Fruit fly (Drosophila melanogaster) whole organism, embryonic: ENCODE data around the gene CG5104.

ENCODE experiments used
- Atf6 ChIP-seq: fragments of 200-800 bp; sonication (Bioruptor generic); IDR thresholded peaks from 2 replicates; pipeline ENCODE4 v1.3.6; 2022; ENCODE audit warnings: missing biosample characterization, missing genetic modification characterization
- Awh ChIP-seq: fragments of 200-800 bp; sonication (Bioruptor generic); IDR thresholded peaks from 2 replicates; pipeline ENCODE4, ENCODE4 v1.3.6; 2022; ENCODE audit warnings: missing biosample characterization, missing genetic modification characterization
- BEAF-32 ChIP-seq: fragments of 200-800 bp; sonication (Bioruptor generic); optimal IDR thresholded peaks from 3 replicates; lab custom pipeline; 2017; ENCODE audit warnings: missing biosample characterization, missing genetic modification characterization, mild to moderate bottlenecking, moderate library complexity, missing genetic modification reagents
- CG11093 ChIP-seq: fragments of 200-800 bp; sonication (Bioruptor generic); IDR thresholded peaks from 3 replicates; pipeline ENCODE4 v1.3.6; 2022; ENCODE audit warnings: missing biosample characterization, missing genetic modification characterization
- CG12155 ChIP-seq: fragments of 200-800 bp; sonication (Bioruptor generic); optimal IDR thresholded peaks from 3 replicates; lab custom pipeline; 2016; ENCODE audit warnings: missing biosample characterization, missing genetic modification characterization
- CG1603 ChIP-seq: fragments of 200-800 bp; sonication (Bioruptor generic); optimal IDR thresholded peaks from 2 replicates; lab custom pipeline; 2019; ENCODE audit warnings: missing biosample characterization, mild to moderate bottlenecking, missing genetic modification characterization, moderate library complexity
- CG32532 ChIP-seq: fragments of 200-800 bp; sonication (Bioruptor generic); IDR thresholded peaks from 2 replicates; pipeline ENCODE4 v1.3.6; 2022; ENCODE audit warnings: missing biosample characterization, missing genetic modification characterization
- CG34422 ChIP-seq: fragments of 200-800 bp; sonication (Bioruptor generic); IDR thresholded peaks from 3 replicates; pipeline ENCODE4 v1.3.6; 2022; ENCODE audit warnings: missing biosample characterization, missing genetic modification characterization
- CG3726 ChIP-seq: fragments of 200-800 bp; sonication (Bioruptor generic); IDR thresholded peaks from 3 replicates; pipeline ENCODE4, ENCODE4 v1.3.6; 2022; ENCODE audit warnings: missing biosample characterization, missing genetic modification characterization
- CG4404 ChIP-seq: fragments of 200-800 bp; sonication (Bioruptor generic); IDR thresholded peaks from 2 replicates; pipeline ENCODE4 v1.3.6; 2022; ENCODE audit warnings: missing biosample characterization, missing genetic modification characterization
- CG6175 ChIP-seq: fragments of 200-800 bp; sonication (Bioruptor generic); IDR thresholded peaks from 3 replicates; pipeline ENCODE4 v1.3.6; 2022; ENCODE audit warnings: missing biosample characterization, missing genetic modification characterization
- CG6654 ChIP-seq: fragments of 200-800 bp; sonication (Bioruptor generic); optimal IDR thresholded peaks from 2 replicates; lab custom pipeline; 2017; ENCODE audit warnings: missing biosample characterization, mild to moderate bottlenecking, missing genetic modification characterization
- CG6689 ChIP-seq: fragments of 200-800 bp; sonication (Bioruptor generic); IDR thresholded peaks from 2 replicates; pipeline ENCODE4 v1.3.6; 2022; ENCODE audit warnings: missing biosample characterization, missing genetic modification characterization
- CG7372 ChIP-seq: fragments of 200-800 bp; sonication (Bioruptor generic); IDR thresholded peaks from 2 replicates; pipeline ENCODE4 v1.3.6; 2022; ENCODE audit warnings: missing biosample characterization, missing genetic modification characterization
- CG8290 ChIP-seq, 3 experiments: fragments of 200-800 bp; sonication (Bioruptor generic); optimal IDR thresholded peaks; 2 replicates each; lab custom pipeline; 2016 to 2019; ENCODE audit warnings: missing biosample characterization in 3 of 3, missing genetic modification characterization in 3 of 3, mild to moderate bottlenecking in 2 of 3, moderate library complexity in 1 of 3
- Chrac-16 ChIP-seq: fragments of 200-800 bp; sonication (Bioruptor generic); optimal IDR thresholded peaks from 3 replicates; lab custom pipeline; 2016; ENCODE audit warnings: missing biosample characterization, missing genetic modification characterization
- Drgx ChIP-seq: fragments of 200-800 bp; sonication (Bioruptor generic); IDR thresholded peaks from 2 replicates; pipeline ENCODE4 v1.3.6; 2022; ENCODE audit warnings: missing biosample characterization, missing genetic modification characterization
- Hr3 ChIP-seq: fragments of 200-800 bp; sonication (Bioruptor generic); optimal IDR thresholded peaks from 3 replicates; lab custom pipeline; 2016; ENCODE audit warnings: missing biosample characterization, missing genetic modification characterization
- Hr51 ChIP-seq, 2 experiments: fragments of 200-800 bp; sonication (Bioruptor generic); optimal IDR thresholded peaks; 2 replicates in 1 of 2; 3 replicates in 1 of 2; lab custom pipeline; 2016 to 2018; ENCODE audit warnings: missing biosample characterization in 2 of 2, missing genetic modification characterization in 2 of 2, mild to moderate bottlenecking in 1 of 2, moderate library complexity in 1 of 2
- Mrtf ChIP-seq: fragments of 200-800 bp; sonication (Bioruptor generic); IDR thresholded peaks from 3 replicates; pipeline ENCODE4 v1.3.6; 2022; ENCODE audit warnings: missing biosample characterization, missing genetic modification characterization
- NK7.1 ChIP-seq: fragments of 200-800 bp; sonication (Bioruptor generic); optimal IDR thresholded peaks from 3 replicates; lab custom pipeline; 2016; ENCODE audit warnings: missing biosample characterization, missing genetic modification characterization
- Rfx ChIP-seq: fragments of 200-800 bp; sonication (Bioruptor generic); IDR thresholded peaks from 2 replicates; pipeline ENCODE4 v1.3.6; 2022; ENCODE audit warnings: missing biosample characterization, missing genetic modification characterization
- Sox102F ChIP-seq: fragments of 200-800 bp; sonication (Bioruptor generic); optimal IDR thresholded peaks from 2 replicates; lab custom pipeline; 2018; ENCODE audit warnings: missing biosample characterization, mild to moderate bottlenecking, missing genetic modification characterization, moderate library complexity
- Vsx1 ChIP-seq: fragments of 200-800 bp; sonication (Bioruptor generic); optimal IDR thresholded peaks from 2 replicates; lab custom pipeline; 2017; ENCODE audit warnings: missing biosample characterization, mild to moderate bottlenecking, missing genetic modification characterization, missing genetic modification reagents
- amos ChIP-seq: fragments of 200-800 bp; sonication (Bioruptor generic); IDR thresholded peaks from 2 replicates; pipeline ENCODE4 v1.3.6; 2022; ENCODE audit warnings: missing biosample characterization, missing genetic modification characterization; ENCODE audit not compliant: partially characterized antibody
- ara ChIP-seq: fragments of 200-800 bp; sonication (Bioruptor generic); IDR thresholded peaks from 2 replicates; pipeline ENCODE4 v1.3.6; 2022; ENCODE audit warnings: missing biosample characterization, missing genetic modification characterization
- bbx ChIP-seq: fragments of 200-800 bp; sonication (Bioruptor generic); IDR thresholded peaks from 2 replicates; pipeline ENCODE4 v1.3.6; 2022; ENCODE audit warnings: missing biosample characterization, missing genetic modification characterization; ENCODE audit not compliant: partially characterized antibody
- bcd ChIP-seq: fragments of 200-800 bp; sonication (Bioruptor generic); optimal IDR thresholded peaks from 2 replicates; lab custom pipeline; 2017; ENCODE audit warnings: missing biosample characterization, mild to moderate bottlenecking, missing genetic modification characterization
- bsh ChIP-seq, 2 experiments: fragments of 200-800 bp; sonication (Bioruptor generic); optimal IDR thresholded peaks; 2 replicates each; lab custom pipeline; 2017 to 2018; ENCODE audit warnings: mild to moderate bottlenecking in 2 of 2, missing biosample characterization in 2 of 2, missing genetic modification characterization in 2 of 2, moderate library complexity in 1 of 2
- chn ChIP-seq: fragments of 200-800 bp; sonication (Bioruptor generic); optimal IDR thresholded peaks from 2 replicates; lab custom pipeline; 2016; ENCODE audit warnings: missing biosample characterization, missing genetic modification characterization
- dpn ChIP-seq, 2 experiments: fragments of 200-800 bp; sonication (Bioruptor generic); optimal IDR thresholded peaks; 3 replicates each; lab custom pipeline; 2016; ENCODE audit warnings: missing biosample characterization in 2 of 2, missing genetic modification characterization in 2 of 2
- gem ChIP-seq: fragments of 200-800 bp; sonication (Bioruptor generic); optimal IDR thresholded peaks from 2 replicates; lab custom pipeline; 2019; ENCODE audit warnings: missing biosample characterization, mild to moderate bottlenecking, missing genetic modification characterization, moderate library complexity
- gro ChIP-seq: fragments of 200-800 bp; sonication (Bioruptor generic); optimal IDR thresholded peaks from 2 replicates; lab custom pipeline; 2016; ENCODE audit warnings: missing biosample characterization, missing genetic modification characterization
- inv ChIP-seq: fragments of 200-800 bp; sonication (Bioruptor generic); IDR thresholded peaks from 2 replicates; pipeline ENCODE4 v1.3.6; 2022; ENCODE audit warnings: missing biosample characterization, missing genetic modification characterization; ENCODE audit not compliant: partially characterized antibody
- jumu ChIP-seq: fragments of 200-800 bp; sonication (Bioruptor generic); optimal IDR thresholded peaks from 3 replicates; lab custom pipeline; 2016; ENCODE audit warnings: missing biosample characterization, missing genetic modification characterization
- kah ChIP-seq: fragments of 200-800 bp; sonication (Bioruptor generic); optimal IDR thresholded peaks from 2 replicates; lab custom pipeline; 2018; ENCODE audit warnings: missing biosample characterization, mild to moderate bottlenecking, missing genetic modification characterization
- onecut ChIP-seq: fragments of 200-800 bp; sonication (Bioruptor generic); IDR thresholded peaks from 2 replicates; pipeline ENCODE4 v1.3.6; 2022; ENCODE audit warnings: missing biosample characterization, missing genetic modification characterization
- peb ChIP-seq: fragments of 200-800 bp; sonication (Bioruptor generic); IDR thresholded peaks from 2 replicates; pipeline ENCODE4 v1.3.6; 2022; ENCODE audit warnings: missing biosample characterization, missing genetic modification characterization
- prd ChIP-seq, 3 experiments: fragments of >200 bp in 2 of 3; fragments of 200-800 bp in 1 of 3; sonication (Bioruptor generic) in 1 of 3; optimal IDR thresholded peaks in 2 of 3; IDR thresholded peaks in 1 of 3; 2 replicates in 2 of 3; 3 replicates in 1 of 3; pipeline versions ENCODE4 v1.3.6 to Lab custom; 2017 to 2022; ENCODE audit warnings: missing biosample characterization in 1 of 3, missing genetic modification characterization in 1 of 3
- ranshi ChIP-seq: fragments of 200-800 bp; sonication (Bioruptor generic); IDR thresholded peaks from 2 replicates; pipeline ENCODE4 v1.3.6; 2022; ENCODE audit warnings: missing biosample characterization, missing genetic modification characterization
- rib ChIP-seq: fragments of 200-800 bp; sonication (Bioruptor generic); IDR thresholded peaks from 2 replicates; pipeline ENCODE4 v1.3.6; 2022; ENCODE audit warnings: missing biosample characterization, missing genetic modification characterization
- run ChIP-seq: fragments of 200-800 bp; sonication (Bioruptor generic); optimal IDR thresholded peaks from 3 replicates; lab custom pipeline; 2018; ENCODE audit warnings: missing biosample characterization, mild to moderate bottlenecking, missing genetic modification characterization
- sob ChIP-seq: fragments of 200-800 bp; sonication (Bioruptor generic); IDR thresholded peaks from 2 replicates; pipeline ENCODE4 v1.3.6; 2022; ENCODE audit warnings: missing biosample characterization, missing genetic modification characterization
- twi ChIP-seq: fragments of 200-800 bp; optimal IDR thresholded peaks from 2 replicates; lab custom pipeline; 2019; ENCODE audit warnings: missing biosample characterization, mild to moderate bottlenecking, missing genetic modification characterization, moderate library complexity
- vvl ChIP-seq: fragments of 200-800 bp; sonication (Bioruptor generic); IDR thresholded peaks from 2 replicates; pipeline ENCODE4 v1.3.6; 2022; ENCODE audit warnings: missing biosample characterization, missing genetic modification characterization
- zen2 ChIP-seq: fragments of 200-800 bp; sonication (Bioruptor generic); IDR thresholded peaks from 3 replicates; pipeline ENCODE4 v1.3.6; 2022; ENCODE audit warnings: missing biosample characterization, missing genetic modification characterization; ENCODE audit not compliant: partially characterized antibody
- zf30C ChIP-seq: fragments of 200-800 bp; sonication (Bioruptor generic); optimal IDR thresholded peaks from 3 replicates; lab custom pipeline; 2018; ENCODE audit warnings: missing biosample characterization, mild to moderate bottlenecking, missing genetic modification characterization

The CG5104 gene

DNA sequence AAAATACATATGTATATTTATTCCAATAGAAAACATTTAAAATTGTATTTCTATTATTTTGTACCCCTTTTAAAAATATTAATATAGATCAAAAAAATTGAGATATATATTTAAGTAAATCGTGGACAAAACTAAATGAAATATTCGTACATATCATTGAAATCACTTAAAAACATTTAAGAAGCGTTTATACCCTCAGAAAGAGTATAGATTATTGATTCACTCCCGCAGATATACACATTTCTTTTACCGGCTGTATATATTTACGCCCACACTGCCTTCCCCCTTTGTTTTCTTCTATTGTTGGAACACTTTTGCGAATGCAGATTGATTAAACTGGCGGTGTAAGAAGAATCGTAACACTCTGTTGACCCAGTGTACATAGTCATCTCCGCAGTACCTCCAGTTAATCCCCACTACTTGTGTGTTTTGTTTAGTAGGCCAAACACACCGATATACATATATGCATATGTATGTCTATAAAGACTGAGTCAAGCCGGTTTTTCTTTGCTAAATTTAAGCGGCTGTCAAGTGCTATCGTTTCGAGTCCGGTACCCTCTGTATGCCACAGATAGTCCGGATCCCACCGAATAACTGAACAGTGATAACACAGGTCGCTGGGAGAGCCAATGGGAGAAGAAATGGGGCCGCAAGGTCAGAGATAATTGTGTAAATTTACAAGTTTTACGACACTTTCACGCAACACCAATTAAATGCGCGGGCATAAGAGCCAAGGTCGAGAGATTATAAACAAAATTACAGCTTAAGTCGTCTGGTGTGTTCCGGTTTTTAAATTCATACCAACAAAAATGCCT lies 49.1 kb upstream of the CG5104 start (continued):
- TF ChIP-seq CG3726 (GFP tag; lab: Robert Waterston, UW): no peak
- no peak for TF ChIP-seq CG32532
- TF ChIP-seq bbx: no peak
- TF ChIP-seq twi: no peak
- TF ChIP-seq Chrac-16 (GFP tag; lab: Kevin White, UChicago): no peak
- no peak; the same call in 1 of the 2 replicates for TF ChIP-seq Rfx (GFP tag; lab: Robert Waterston, UW)
- TF ChIP-seq zf30C (GFP tag; lab: Kevin White, UChicago): no peak
- TF ChIP-seq sob (GFP tag; lab: Robert Waterston, UW): no peak
- TF ChIP-seq gem: peak; percentile 44
- TF ChIP-seq Hr51 (GFP tag; optimal IDR thresholded peaks at IDR 0.05; lab: Kevin White, UChicago): peak; percentile 20 to 40
- no peak for TF ChIP-seq CG7372
- peak; percentile 40; the same call in 1 of the 3 replicates for TF ChIP-seq CG34422 (GFP tag; lab: Robert Waterston, UW)
- no peak for TF ChIP-seq CG6175 (GFP tag; lab: Robert Waterston, UW)
- TF ChIP-seq Atf6 (GFP tag; lab: Robert Waterston, UW): 0 out of 2 replicates have a peak, but pooled peaks have one; percentile 29
- TF ChIP-seq prd (optimal IDR thresholded peaks at IDR 0.05; lab: Kevin White, UChicago): no peak
- TF ChIP-seq prd (GFP tag; IDR thresholded peaks at IDR 0.05; lab: Robert Waterston, UW): no peak
- peak; percentile 41 for TF ChIP-seq bcd (GFP tag; lab: Kevin White, UChicago)
- TF ChIP-seq CG12155 (GFP tag; lab: Kevin White, UChicago): no peak
- TF ChIP-seq Sox102F (GFP tag; lab: Kevin White, UChicago): peak; percentile 57
- 0 out of 3 replicates have a peak, but pooled peaks have one; percentile 21 for TF ChIP-seq Mrtf
- peak; percentile 46; the same call in 1 of the 2 replicates for TF ChIP-seq vvl (GFP tag; lab: Robert Waterston, UW)
- peak; percentile 21 for TF ChIP-seq gro (GFP tag; lab: Kevin White, UChicago)
- TF ChIP-seq Drgx (GFP tag; lab: Robert Waterston, UW): 0 out of 2 replicates have a peak, but pooled peaks have one; percentile 22
- TF ChIP-seq Vsx1: peak; percentile 38
- peak; percentile 8 for TF ChIP-seq kah
- peak; percentile 38 for TF ChIP-seq jumu (GFP tag; lab: Kevin White, UChicago)
- no peak for TF ChIP-seq CG4404
- no peak for TF ChIP-seq CG6689 (GFP tag; lab: Robert Waterston, UW)
- TF ChIP-seq peb (GFP tag; lab: Robert Waterston, UW): no peak
- TF ChIP-seq bsh (GFP tag; optimal IDR thresholded peaks at IDR 0.05; lab: Kevin White, UChicago): peak in 1 of 2 experiments; percentile 58
- no peak for TF ChIP-seq Hr3
- peak; percentile 85 for TF ChIP-seq CG1603
- no peak for TF ChIP-seq zen2
- peak; percentile 59 for TF ChIP-seq CG8290 (GFP tag; optimal IDR thresholded peaks at IDR 0.05; lab: Kevin White, UChicago)
- peak in 1 of 2 experiments; percentile 87 for TF ChIP-seq CG8290 (tag; optimal IDR thresholded peaks at IDR 0.05; lab: Kevin White, UChicago)
- TF ChIP-seq ranshi (GFP tag; lab: Robert Waterston, UW): no peak
- peak; percentile 68 for TF ChIP-seq onecut (GFP tag; lab: Robert Waterston, UW)
- no peak for TF ChIP-seq BEAF-32 (GFP tag; lab: Kevin White, UChicago)
- TF ChIP-seq CG6654: no peak
- TF ChIP-seq amos (GFP tag; lab: Robert Waterston, UW): no peak
- no peak for TF ChIP-seq run
- TF ChIP-seq dpn (GFP tag; optimal IDR thresholded peaks at IDR 0.05; lab: Kevin White, UChicago): peak; percentile 25 to 59
- peak; percentile 31; the same call in 1 of the 2 replicates for TF ChIP-seq ara (GFP tag; lab: Robert Waterston, UW)
- peak; percentile 23 for TF ChIP-seq NK7.1 (GFP tag; lab: Kevin White, UChicago)
- no peak for TF ChIP-seq inv (GFP tag; lab: Robert Waterston, UW)
- TF ChIP-seq CG11093 (GFP tag; lab: Robert Waterston, UW): no peak
- TF ChIP-seq chn (GFP tag; lab: Kevin White, UChicago): no peak
- TF ChIP-seq Awh (GFP tag; lab: Robert Waterston, UW): peak; percentile 52; the same call in 1 of the 2 replicates
- TF ChIP-seq rib (GFP tag; lab: Robert Waterston, UW): no peak; the same call in 1 of the 2 replicates
